Fruit fly (Drosophila melanogaster): ENCODE results near the gene CG11920.

CG11920 gene

dm6 chr3R:25069569-25069968 is 5.1 kb upstream of the CG11920 start, which contains the start of the genes Stt3B and CG11839:
Stt3B (minus strand) TSS chr3R:25069637.
CG11839 (plus strand) TSS chr3R:25069927.
- TF ChIP-seq pan (optimal IDR thresholded peaks at IDR 0.05), result no peak
- no peak for TF ChIP-seq CG8478 (optimal IDR thresholded peaks at IDR 0.05)
- no peak for TF ChIP-seq usp (GFP tag; optimal IDR thresholded peaks at IDR 0.05)
- TF ChIP-seq Dll (optimal IDR thresholded peaks at IDR 0.05), result no peak
- TF ChIP-seq psq (optimal IDR thresholded peaks at IDR 0.05), result no peak

dm6 chr3R:25070871-25071270 is 3.8 kb upstream of the CG11920 start, which contains the start of gene CG11836:
CG11836 (plus strand) TSS chr3R:25071126.
- TF ChIP-seq usp (GFP tag; optimal IDR thresholded peaks at IDR 0.05), result no peak
- no peak for TF ChIP-seq Dll (optimal IDR thresholded peaks at IDR 0.05)
- no peak for TF ChIP-seq psq (optimal IDR thresholded peaks at IDR 0.05)
- no peak for TF ChIP-seq CG8478 (optimal IDR thresholded peaks at IDR 0.05)
- no peak for TF ChIP-seq EcR (GFP tag; optimal IDR thresholded peaks at IDR 0.05)
- no peak for TF ChIP-seq pan (optimal IDR thresholded peaks at IDR 0.05)

dm6 chr3R:25077280-25077820 is 2.7 kb downstream of the CG11920 start:
- TF ChIP-seq CG8478 (optimal IDR thresholded peaks at IDR 0.05) (no peak), EcR (GFP tag; optimal IDR thresholded peaks at IDR 0.05) (no peak), Dll (optimal IDR thresholded peaks at IDR 0.05) (no peak), usp (GFP tag; optimal IDR thresholded peaks at IDR 0.05) (no peak), pan (optimal IDR thresholded peaks at IDR 0.05) (no peak), psq (optimal IDR thresholded peaks at IDR 0.05) (no peak)

- no peak for TF ChIP-seq CG8478 (optimal IDR thresholded peaks at IDR 0.05)
- TF ChIP-seq pan (optimal IDR thresholded peaks at IDR 0.05), result no peak
- no peak for TF ChIP-seq Dll (optimal IDR thresholded peaks at IDR 0.05)
- no peak for TF ChIP-seq usp (GFP tag; optimal IDR thresholded peaks at IDR 0.05)
- no peak for TF ChIP-seq psq (optimal IDR thresholded peaks at IDR 0.05)
- TF ChIP-seq EcR (GFP tag; optimal IDR thresholded peaks at IDR 0.05), result no peak
Measured at dm6 chr3R:25078665-25079064, 4.0 kb downstream of the CG11920 start.

dm6 chr3R:25080446-25080845 is 5.8 kb downstream of the CG11920 start:
- no peak for TF ChIP-seq psq (optimal IDR thresholded peaks at IDR 0.05)
- peak; percentile 54 for TF ChIP-seq CG8478 (optimal IDR thresholded peaks at IDR 0.05)
- no peak for TF ChIP-seq Dll (optimal IDR thresholded peaks at IDR 0.05)

dm6 chr3R:25082348-25082747 is 7.7 kb downstream of the CG11920 start, which contains the start of gene fd96Ca:
fd96Ca (plus strand) TSS chr3R:25082684.
- TF ChIP-seq Dll (optimal IDR thresholded peaks at IDR 0.05) (peak; percentile 82), psq (optimal IDR thresholded peaks at IDR 0.05) (no peak)

- TF ChIP-seq pan (optimal IDR thresholded peaks at IDR 0.05) (no peak), psq (optimal IDR thresholded peaks at IDR 0.05) (no peak), CG8478 (optimal IDR thresholded peaks at IDR 0.05) (peak; percentile 38), EcR (GFP tag; optimal IDR thresholded peaks at IDR 0.05) (no peak), usp (GFP tag; optimal IDR thresholded peaks at IDR 0.05) (no peak), Dll (optimal IDR thresholded peaks at IDR 0.05) (no peak)
Measured at dm6 chr3R:25094639-25095038, 20.0 kb downstream of the CG11920 start, which contains the start of gene fd96Cb. fd96Cb (plus strand) TSS chr3R:25095012.

- TF ChIP-seq psq (optimal IDR thresholded peaks at IDR 0.05) (no peak), Dll (optimal IDR thresholded peaks at IDR 0.05) (no peak), EcR (GFP tag; optimal IDR thresholded peaks at IDR 0.05) (peak in 1 of 2 experiments; percentile 2)
Measured at dm6 chr3R:25097486-25097885, 22.8 kb downstream of the CG11920 start, which contains the start of the genes CG33095 and CG33096. CG33095 (plus strand) TSS chr3R:25097672. CG33096 (plus strand) TSS chr3R:25097672.

dm6 chr3R:25102253-25102652 is 27.6 kb downstream of the CG11920 start, which contains the start of gene CG45095:
CG45095 (plus strand) TSS chr3R:25102553.
- TF ChIP-seq CG8478 (optimal IDR thresholded peaks at IDR 0.05), result no peak
- TF ChIP-seq EcR (GFP tag; optimal IDR thresholded peaks at IDR 0.05), result no peak
- TF ChIP-seq usp (GFP tag; optimal IDR thresholded peaks at IDR 0.05), result no peak
- no peak for TF ChIP-seq pan (optimal IDR thresholded peaks at IDR 0.05)
- TF ChIP-seq Dll (optimal IDR thresholded peaks at IDR 0.05), result no peak
- TF ChIP-seq psq (optimal IDR thresholded peaks at IDR 0.05), result no peak

- TF ChIP-seq EcR (GFP tag; optimal IDR thresholded peaks at IDR 0.05) (no peak), CG8478 (optimal IDR thresholded peaks at IDR 0.05) (no peak), psq (optimal IDR thresholded peaks at IDR 0.05) (no peak)
Measured at dm6 chr3R:25108932-25109331, 34.3 kb downstream of the CG11920 start, which contains the start of gene CG34027. CG34027 (minus strand) TSS chr3R:25109032.

- TF ChIP-seq Dll (optimal IDR thresholded peaks at IDR 0.05), result no peak
- no peak for TF ChIP-seq EcR (GFP tag; optimal IDR thresholded peaks at IDR 0.05)
- no peak for TF ChIP-seq usp (GFP tag; optimal IDR thresholded peaks at IDR 0.05)
- no peak for TF ChIP-seq psq (optimal IDR thresholded peaks at IDR 0.05)
- no peak for TF ChIP-seq CG8478 (optimal IDR thresholded peaks at IDR 0.05)
- TF ChIP-seq pan (optimal IDR thresholded peaks at IDR 0.05), result no peak
Measured at dm6 chr3R:25112466-25112939, 37.8 kb downstream of the CG11920 start, which contains the start of gene Nepl16. Nepl16 (minus strand) TSS chr3R:25112516.

dm6 chr3R:25122736-25123211 is 48.1 kb downstream of the CG11920 start, which contains the start of the genes CG31510 and TTLL5:
CG31510 (minus strand) TSS chr3R:25122920.
TTLL5 (minus strand) TSS chr3R:25122920.
- TF ChIP-seq Dll (optimal IDR thresholded peaks at IDR 0.05), result no peak
- TF ChIP-seq pan (optimal IDR thresholded peaks at IDR 0.05), result no peak
- no peak for TF ChIP-seq usp (GFP tag; optimal IDR thresholded peaks at IDR 0.05)
- TF ChIP-seq psq (optimal IDR thresholded peaks at IDR 0.05), result no peak
- no peak for TF ChIP-seq EcR (GFP tag; optimal IDR thresholded peaks at IDR 0.05)
- no peak for TF ChIP-seq CG8478 (optimal IDR thresholded peaks at IDR 0.05)

Measured in whole organism.